Fruit fly (Drosophila melanogaster) whole organism, adult: ENCODE results near the gene CG3999.

Source experiments
- CG11617 ChIP-seq: fragments of 200-800 bp; sonication (Bioruptor generic); optimal IDR thresholded peaks from 2 replicates; lab custom pipeline; 2017; ENCODE audit warnings: mild to moderate bottlenecking, missing biosample characterization, missing genetic modification reagents, missing genetic modification characterization
- CG12768 ChIP-seq: fragments of 200-800 bp; sonication (Bioruptor generic); optimal IDR thresholded peaks from 2 replicates; lab custom pipeline; 2017; ENCODE audit warnings: missing biosample characterization, missing genetic modification characterization, mild to moderate bottlenecking, moderate library complexity, missing genetic modification reagents
- CG14711 ChIP-seq: fragments of 200-800 bp; sonication (Bioruptor generic); optimal IDR thresholded peaks from 2 replicates; lab custom pipeline; 2018; ENCODE audit warnings: missing biosample characterization, mild to moderate bottlenecking, missing genetic modification characterization, moderate library complexity
- CG1620 ChIP-seq: fragments of 200-800 bp; sonication (Bioruptor generic); optimal IDR thresholded peaks from 2 replicates; lab custom pipeline; 2016; ENCODE audit warnings: missing biosample characterization, missing genetic modification characterization
- CG33017 ChIP-seq: fragments of 200-800 bp; sonication (Bioruptor generic); optimal IDR thresholded peaks from 2 replicates; lab custom pipeline; 2018; ENCODE audit warnings: missing biosample characterization, mild to moderate bottlenecking, missing genetic modification characterization, moderate library complexity
- CG5204 ChIP-seq: fragments of 200-800 bp; sonication (Bioruptor generic); optimal IDR thresholded peaks from 2 replicates; lab custom pipeline; 2016; ENCODE audit warnings: missing biosample characterization, missing genetic modification characterization
- CG7045 ChIP-seq: fragments of 200-800 bp; sonication (Bioruptor generic); optimal IDR thresholded peaks from 2 replicates; lab custom pipeline; 2017; ENCODE audit warnings: missing biosample characterization, mild to moderate bottlenecking, missing genetic modification characterization
- CG7101 ChIP-seq: fragments of 200-800 bp; sonication (Bioruptor generic); optimal IDR thresholded peaks from 2 replicates; lab custom pipeline; 2018; ENCODE audit warnings: missing biosample characterization, mild to moderate bottlenecking, missing genetic modification characterization, moderate library complexity
- Clk ChIP-seq: fragments of 200-800 bp; sonication (Bioruptor generic); optimal IDR thresholded peaks from 2 replicates; lab custom pipeline; 2017; ENCODE audit warnings: missing biosample characterization, missing genetic modification characterization
- Crg-1 ChIP-seq: fragments of 200-800 bp; sonication (Bioruptor generic); optimal IDR thresholded peaks from 2 replicates; lab custom pipeline; 2016; ENCODE audit warnings: missing biosample characterization, missing genetic modification characterization
- Hr96 ChIP-seq: fragments of 200-800 bp; sonication (Bioruptor generic); optimal IDR thresholded peaks from 2 replicates; lab custom pipeline; 2016; ENCODE audit warnings: missing biosample characterization, missing genetic modification characterization
- Mnt ChIP-seq: fragments of 200-800 bp; sonication (Bioruptor generic); optimal IDR thresholded peaks from 2 replicates; lab custom pipeline; 2016; ENCODE audit warnings: missing biosample characterization, mild to moderate bottlenecking, missing genetic modification characterization
- bab1 ChIP-seq: fragments of 200-800 bp; sonication (Bioruptor generic); optimal IDR thresholded peaks from 3 replicates; lab custom pipeline; 2019; ENCODE audit warnings: missing biosample characterization, mild to moderate bottlenecking, missing genetic modification characterization, moderate library complexity
- cic ChIP-seq: fragments of 200-800 bp; sonication (Bioruptor generic); optimal IDR thresholded peaks from 2 replicates; lab custom pipeline; 2017; ENCODE audit warnings: missing biosample characterization, mild to moderate bottlenecking, missing genetic modification characterization, moderate library complexity
- cnc ChIP-seq, 2 experiments: fragments of >200 bp; optimal IDR thresholded peaks; 2 replicates each; lab custom pipeline; 2017
- kay ChIP-seq: fragments of 200-800 bp; sonication (Bioruptor generic); peaks from one replicate; lab custom pipeline; 2016; ENCODE audit warnings: missing biosample characterization, missing genetic modification characterization, borderline replicate concordance
- ovo ChIP-seq: fragments of 200-800 bp; sonication (Bioruptor generic); optimal IDR thresholded peaks from 2 replicates; lab custom pipeline; 2016; ENCODE audit warnings: missing biosample characterization, missing genetic modification characterization
- pad ChIP-seq: fragments of 200-800 bp; sonication (Bioruptor generic); optimal IDR thresholded peaks from 3 replicates; lab custom pipeline; 2017; ENCODE audit warnings: missing biosample characterization, missing genetic modification characterization, mild to moderate bottlenecking, moderate library complexity, missing genetic modification reagents
- tj ChIP-seq: fragments of 200-800 bp; sonication (Bioruptor generic); optimal IDR thresholded peaks from 3 replicates; lab custom pipeline; 2017; ENCODE audit warnings: missing biosample characterization, mild to moderate bottlenecking, missing genetic modification characterization, moderate library complexity
- toe ChIP-seq: fragments of 200-800 bp; sonication (Bioruptor generic); optimal IDR thresholded peaks from 2 replicates; lab custom pipeline; 2016; ENCODE audit warnings: missing biosample characterization, missing genetic modification characterization

The CG3999 gene

DNA sequence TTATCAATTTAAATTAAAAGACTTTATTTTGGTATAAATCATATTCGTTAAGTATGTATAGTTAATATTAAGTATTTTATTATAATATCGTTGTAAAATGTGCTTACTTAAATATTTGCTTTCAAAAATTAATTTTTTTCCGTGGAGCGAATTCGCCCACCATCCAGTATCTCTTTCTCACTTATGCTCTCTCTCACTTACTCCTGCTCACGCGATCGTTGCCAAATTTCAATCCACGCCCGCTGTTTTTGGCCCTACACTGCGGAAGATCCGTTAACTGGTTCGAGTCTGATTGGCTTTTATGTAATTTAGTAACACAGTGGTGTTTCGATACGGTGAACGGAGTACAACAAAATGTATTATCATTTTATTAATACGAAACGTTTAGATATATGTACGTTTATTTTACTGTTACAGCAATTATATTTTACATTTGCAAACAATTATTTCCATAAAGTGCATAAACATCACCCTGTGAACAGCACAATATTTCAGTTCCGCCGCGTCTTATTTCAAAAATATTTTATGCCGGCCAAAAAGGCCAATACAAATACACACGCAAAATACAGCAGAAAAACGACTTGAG lies 14.3 kb downstream of the CG3999 start:
- no peak for TF ChIP-seq CG11617 (GFP tag; lab: Kevin White, UChicago)
- TF ChIP-seq CG1620 (GFP tag; lab: Kevin White, UChicago) = no peak
- TF ChIP-seq CG12768 (GFP tag; lab: Kevin White, UChicago) = no peak
- TF ChIP-seq Hr96 = no peak
- TF ChIP-seq CG33017 (tag; lab: Kevin White, UChicago) = no peak
- TF ChIP-seq ovo (GFP tag; lab: Kevin White, UChicago) = no peak
- no peak for TF ChIP-seq cic (GFP tag; lab: Kevin White, UChicago)
- TF ChIP-seq CG14711 (tag; lab: Kevin White, UChicago) = peak; percentile 41
- no peak for TF ChIP-seq CG7045
- peak; percentile 14 for TF ChIP-seq bab1 (GFP tag; lab: Kevin White, UChicago)
- TF ChIP-seq kay (GFP tag; lab: Kevin White, UChicago) = peak; percentile 38
- peak; percentile 71 for TF ChIP-seq tj (GFP tag; lab: Kevin White, UChicago)
- no peak for TF ChIP-seq toe
- TF ChIP-seq cnc (optimal IDR thresholded peaks at IDR 0.05; lab: Kevin White, UChicago) = no peak
- TF ChIP-seq pad (GFP tag; lab: Kevin White, UChicago) = no peak
- TF ChIP-seq CG5204 (GFP tag; lab: Kevin White, UChicago) = no peak
- TF ChIP-seq Crg-1 (GFP tag; lab: Kevin White, UChicago) = no peak
- TF ChIP-seq Clk (GFP tag; lab: Kevin White, UChicago) = no peak
- TF ChIP-seq Mnt = no peak
- peak; percentile 20 for TF ChIP-seq CG7101

DNA sequence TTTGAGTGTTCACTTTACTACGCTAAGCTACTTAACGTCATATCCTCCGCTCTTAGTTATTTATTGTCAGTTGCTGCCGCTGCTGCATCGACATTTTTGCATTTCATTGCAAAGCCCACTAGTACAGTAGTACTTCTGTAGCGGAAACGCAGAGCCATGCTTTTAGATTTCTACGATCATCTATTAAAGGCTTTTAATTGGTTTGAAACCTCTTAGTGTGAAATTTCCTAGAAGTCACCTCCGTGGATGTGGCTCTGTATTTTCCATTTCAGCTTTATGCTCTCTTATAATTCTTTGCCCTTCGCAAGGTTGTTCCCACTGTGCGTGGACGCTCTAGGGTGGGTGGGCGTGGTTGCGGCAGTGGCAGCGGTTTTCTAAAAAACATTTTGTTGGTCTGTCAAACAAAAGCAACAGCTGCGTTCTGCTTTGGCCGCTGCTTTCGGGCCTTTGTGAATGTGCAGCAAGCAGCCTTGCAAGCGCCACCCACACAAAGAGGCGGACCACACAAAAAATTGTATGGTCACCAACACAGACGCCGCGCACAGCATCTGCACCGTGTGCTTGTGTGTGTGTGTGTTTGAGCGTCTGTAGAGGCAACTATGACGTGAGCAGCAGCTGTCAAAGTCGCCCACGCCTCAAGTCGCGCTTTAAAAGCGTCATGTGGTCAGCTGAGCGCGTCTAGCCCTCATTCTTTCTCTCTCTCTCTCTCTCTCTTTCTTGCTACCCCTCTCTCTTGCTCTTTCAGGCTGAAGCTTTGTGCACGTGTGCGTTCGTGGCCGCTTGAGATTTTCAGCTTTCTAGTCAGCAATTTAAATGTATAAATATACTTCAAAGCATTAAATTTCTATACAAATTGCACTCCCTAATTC lies 15.5 kb downstream of the CG3999 start:
- peak; percentile 55 for TF ChIP-seq tj (GFP tag; lab: Kevin White, UChicago)
- no peak for TF ChIP-seq toe
- TF ChIP-seq CG7045 = peak; percentile 21

DNA sequence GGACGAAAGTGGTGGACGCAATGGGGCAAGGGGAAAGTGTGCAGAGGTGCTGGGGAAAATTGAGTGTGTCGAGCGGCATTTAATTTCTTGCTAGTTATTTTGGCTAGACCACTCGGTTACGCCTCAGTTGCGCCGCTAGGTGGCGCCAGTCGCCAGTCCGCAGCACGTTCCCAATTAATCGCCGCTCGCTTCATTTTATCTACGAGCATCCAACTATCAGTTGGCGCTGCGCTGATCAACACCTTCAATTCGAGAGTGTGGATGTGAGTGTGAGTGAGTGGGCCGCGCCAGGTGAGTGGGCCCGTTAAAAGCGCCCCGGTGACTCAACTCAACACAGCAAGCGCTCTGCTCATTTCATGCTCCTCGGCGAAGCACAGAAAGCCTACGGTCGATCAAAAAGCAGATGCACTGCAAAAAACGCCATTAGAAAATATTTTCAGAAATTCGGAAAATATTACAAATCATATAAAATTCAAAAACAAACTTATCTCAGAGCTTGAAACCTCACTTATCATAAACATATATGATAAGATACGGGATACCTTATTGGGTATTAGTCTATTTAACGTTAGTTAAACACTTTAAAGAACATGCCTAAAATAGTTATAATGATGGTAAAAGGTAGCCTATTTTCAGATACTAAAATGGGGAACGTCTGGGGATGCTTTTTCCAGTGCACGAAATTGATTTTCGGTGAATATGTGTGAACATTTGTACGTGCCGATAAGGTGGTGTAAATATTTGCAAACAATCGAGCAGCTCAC lies 17.0 kb downstream of the CG3999 start:
- TF ChIP-seq CG1620 (GFP tag; lab: Kevin White, UChicago) = peak; percentile 80
- peak; percentile 72 for TF ChIP-seq Crg-1 (GFP tag; lab: Kevin White, UChicago)
- peak; percentile 94 for TF ChIP-seq bab1 (GFP tag; lab: Kevin White, UChicago)
- TF ChIP-seq Clk (GFP tag; lab: Kevin White, UChicago) = peak; percentile 70
- peak; percentile 41 for TF ChIP-seq Mnt
- peak; percentile 82 for TF ChIP-seq CG14711 (tag; lab: Kevin White, UChicago)
- TF ChIP-seq CG12768 (GFP tag; lab: Kevin White, UChicago) = peak; percentile 90
- peak; percentile 64 for TF ChIP-seq tj (GFP tag; lab: Kevin White, UChicago)
- TF ChIP-seq pad (GFP tag; lab: Kevin White, UChicago) = peak; percentile 69
- TF ChIP-seq CG33017 (tag; lab: Kevin White, UChicago) = peak; percentile 89
- peak; percentile 59 for TF ChIP-seq kay (GFP tag; lab: Kevin White, UChicago)
- peak; percentile 83 for TF ChIP-seq Hr96
- no peak for TF ChIP-seq cnc (optimal IDR thresholded peaks at IDR 0.05; lab: Kevin White, UChicago)
- TF ChIP-seq CG7045 = peak; percentile 83
- peak; percentile 91 for TF ChIP-seq CG7101
- peak; percentile 66 for TF ChIP-seq ovo (GFP tag; lab: Kevin White, UChicago)
- TF ChIP-seq CG5204 (GFP tag; lab: Kevin White, UChicago) = peak; percentile 86
- TF ChIP-seq toe = peak; percentile 83
- TF ChIP-seq cic (GFP tag; lab: Kevin White, UChicago) = peak; percentile 37
- peak; percentile 96 for TF ChIP-seq CG11617 (GFP tag; lab: Kevin White, UChicago)

DNA sequence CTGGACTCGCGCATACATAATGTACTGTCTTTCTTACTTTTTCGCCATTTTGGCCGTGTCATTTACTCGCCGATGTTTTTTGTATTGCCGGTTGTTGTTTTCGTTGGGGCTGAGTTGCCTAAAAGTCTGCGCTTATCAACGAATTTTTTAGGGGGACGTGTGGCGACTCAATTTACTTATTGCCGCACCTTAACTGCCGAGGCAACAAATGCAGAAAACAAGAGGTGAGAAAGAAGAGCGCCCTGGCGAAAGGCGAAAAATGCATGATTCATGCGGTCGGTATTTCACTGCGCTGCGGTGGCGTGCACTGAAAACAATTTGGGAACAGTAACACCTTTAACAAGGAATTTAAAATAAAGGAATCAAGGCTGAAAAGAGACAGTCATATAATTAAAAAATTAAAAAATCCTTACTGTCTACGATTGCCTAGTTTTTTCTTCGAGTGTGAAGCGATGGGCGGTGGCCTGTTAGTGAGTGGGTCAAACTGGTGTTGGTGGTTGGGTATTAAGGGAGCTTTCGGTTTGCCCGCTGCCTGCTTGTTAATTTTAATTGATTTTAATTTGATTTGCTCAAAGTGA lies 17.6 kb downstream of the CG3999 start:
- TF ChIP-seq pad (GFP tag; lab: Kevin White, UChicago) = no peak
- TF ChIP-seq CG33017 (tag; lab: Kevin White, UChicago) = peak; percentile 6
- peak; percentile 55 for TF ChIP-seq CG12768 (GFP tag; lab: Kevin White, UChicago)
- no peak for TF ChIP-seq CG11617 (GFP tag; lab: Kevin White, UChicago)
- TF ChIP-seq Clk (GFP tag; lab: Kevin White, UChicago) = peak; percentile 62
- TF ChIP-seq Hr96 = peak; percentile 44
- peak; percentile 35 for TF ChIP-seq toe
- peak; percentile 77 for TF ChIP-seq CG7101
- TF ChIP-seq Mnt = peak; percentile 13
- no peak for TF ChIP-seq cnc (optimal IDR thresholded peaks at IDR 0.05; lab: Kevin White, UChicago)
- TF ChIP-seq Crg-1 (GFP tag; lab: Kevin White, UChicago) = no peak
- TF ChIP-seq CG5204 (GFP tag; lab: Kevin White, UChicago) = peak; percentile 44
- no peak for TF ChIP-seq cic (GFP tag; lab: Kevin White, UChicago)
- peak; percentile 5 for TF ChIP-seq tj (GFP tag; lab: Kevin White, UChicago)
- TF ChIP-seq CG7045 = peak; percentile 46
- TF ChIP-seq kay (GFP tag; lab: Kevin White, UChicago) = peak; percentile 68
- TF ChIP-seq CG1620 (GFP tag; lab: Kevin White, UChicago) = no peak
- TF ChIP-seq CG14711 (tag; lab: Kevin White, UChicago) = peak; percentile 72
- peak; percentile 37 for TF ChIP-seq bab1 (GFP tag; lab: Kevin White, UChicago)
- no peak for TF ChIP-seq ovo (GFP tag; lab: Kevin White, UChicago)
